Worm (Caenorhabditis elegans) whole organism, midembryonic: ENCODE data around the gene gst-7.

Experiments
- flt-1 ChIP-seq: fragments of 200-800 bp; sonication (Bioruptor generic); IDR thresholded peaks from 2 replicates; pipeline ENCODE4 v1.3.6; 2022; ENCODE audit warnings: missing genetic modification characterization, missing compliant biosample characterization
- klf-2 ChIP-seq: fragments of 200-800 bp; sonication (Bioruptor generic); conservative IDR thresholded peaks from 2 replicates; pipeline ENCODE4 v1.3.6; 2022; ENCODE audit warnings: missing genetic modification reagents, missing genetic modification characterization, missing compliant biosample characterization
- med-1 ChIP-seq: sonication (generic microtip); optimal IDR thresholded peaks from 2 replicates; lab custom pipeline; 2017; ENCODE audit warnings: missing genetic modification characterization, mild to moderate bottlenecking, missing compliant biosample characterization, antibody characterized with exemption, missing genetic modification reagents; ENCODE audit not compliant: insufficient read depth
- ref-1 ChIP-seq: fragments of 200-800 bp; sonication (Bioruptor generic); conservative IDR thresholded peaks from 2 replicates; pipeline ENCODE4 v1.3.6; 2022; ENCODE audit warnings: missing genetic modification reagents, missing genetic modification characterization, missing compliant biosample characterization
- tab-1 ChIP-seq: fragments of 200-800 bp; sonication (Bioruptor generic); IDR thresholded peaks from 2 replicates; pipeline ENCODE4 v1.3.6; 2022; ENCODE audit warnings: missing genetic modification characterization, missing compliant biosample characterization
- ztf-23 ChIP-seq: fragments of 200-800 bp; sonication (Bioruptor generic); IDR thresholded peaks from 2 replicates; pipeline ENCODE4 v1.3.6; 2022; ENCODE audit warnings: missing genetic modification reagents, missing genetic modification characterization, missing compliant biosample characterization
- ztf-29 ChIP-seq: fragments of 200-800 bp; sonication (Bioruptor generic); IDR thresholded peaks from 2 replicates; pipeline ENCODE4 v1.3.6; 2022; ENCODE audit warnings: missing genetic modification reagents, missing genetic modification characterization, missing compliant biosample characterization

DNA sequence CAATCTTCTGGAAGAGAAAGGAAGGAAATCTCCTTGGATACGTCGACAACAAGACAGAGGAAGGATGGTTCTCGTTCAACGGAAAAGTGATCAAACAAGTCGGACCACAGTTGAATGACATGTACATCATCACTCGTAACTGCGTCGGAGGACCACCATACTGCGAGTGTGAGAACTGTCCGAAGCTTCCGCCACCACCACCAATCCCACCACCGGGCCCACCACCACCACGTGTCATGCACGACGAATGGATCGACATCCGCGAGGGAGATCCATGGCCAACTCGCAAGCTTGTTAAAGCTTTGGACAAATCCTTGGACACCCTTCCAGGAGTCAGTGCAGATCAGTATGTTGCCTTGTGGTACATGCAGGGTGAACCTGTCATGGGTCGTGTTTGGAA lies 49.4 kb downstream of the gst-7 start:
- TF ChIP-seq ref-1 (no peak), med-1 (GFP tag; lab: Kevin White, UChicago) (no peak), ztf-23 (0 out of 2 replicates have a peak, but pooled peaks have one; percentile 25), ztf-29 (GFP tag; lab: Robert Waterston, UW) (no peak), klf-2 (GFP tag; lab: Robert Waterston, UW) (no peak), flt-1 (no peak), tab-1 (GFP tag; lab: Robert Waterston, UW) (no peak)
